Fruit fly (Drosophila melanogaster) whole organism, adult: ENCODE results near the gene Nup153.

Experiments used
- CG11617 ChIP-seq: fragments of 200-800 bp; sonication (Bioruptor generic); optimal IDR thresholded peaks from 2 replicates; lab custom pipeline; 2017; ENCODE audit warnings: mild to moderate bottlenecking, missing biosample characterization, missing genetic modification reagents, missing genetic modification characterization
- CG12768 ChIP-seq: fragments of 200-800 bp; sonication (Bioruptor generic); optimal IDR thresholded peaks from 2 replicates; lab custom pipeline; 2017; ENCODE audit warnings: missing biosample characterization, missing genetic modification characterization, mild to moderate bottlenecking, moderate library complexity, missing genetic modification reagents
- CG14711 ChIP-seq: fragments of 200-800 bp; sonication (Bioruptor generic); optimal IDR thresholded peaks from 2 replicates; lab custom pipeline; 2018; ENCODE audit warnings: missing biosample characterization, mild to moderate bottlenecking, missing genetic modification characterization, moderate library complexity
- CG1620 ChIP-seq: fragments of 200-800 bp; sonication (Bioruptor generic); optimal IDR thresholded peaks from 2 replicates; lab custom pipeline; 2016; ENCODE audit warnings: missing biosample characterization, missing genetic modification characterization
- CG33017 ChIP-seq: fragments of 200-800 bp; sonication (Bioruptor generic); optimal IDR thresholded peaks from 2 replicates; lab custom pipeline; 2018; ENCODE audit warnings: missing biosample characterization, mild to moderate bottlenecking, missing genetic modification characterization, moderate library complexity
- CG5204 ChIP-seq: fragments of 200-800 bp; sonication (Bioruptor generic); optimal IDR thresholded peaks from 2 replicates; lab custom pipeline; 2016; ENCODE audit warnings: missing biosample characterization, missing genetic modification characterization
- CG7045 ChIP-seq: fragments of 200-800 bp; sonication (Bioruptor generic); optimal IDR thresholded peaks from 2 replicates; lab custom pipeline; 2017; ENCODE audit warnings: missing biosample characterization, mild to moderate bottlenecking, missing genetic modification characterization
- CG7101 ChIP-seq: fragments of 200-800 bp; sonication (Bioruptor generic); optimal IDR thresholded peaks from 2 replicates; lab custom pipeline; 2018; ENCODE audit warnings: missing biosample characterization, mild to moderate bottlenecking, missing genetic modification characterization, moderate library complexity
- Clk ChIP-seq: fragments of 200-800 bp; sonication (Bioruptor generic); optimal IDR thresholded peaks from 2 replicates; lab custom pipeline; 2017; ENCODE audit warnings: missing biosample characterization, missing genetic modification characterization
- Crg-1 ChIP-seq: fragments of 200-800 bp; sonication (Bioruptor generic); optimal IDR thresholded peaks from 2 replicates; lab custom pipeline; 2016; ENCODE audit warnings: missing biosample characterization, missing genetic modification characterization
- Hr96 ChIP-seq: fragments of 200-800 bp; sonication (Bioruptor generic); optimal IDR thresholded peaks from 2 replicates; lab custom pipeline; 2016; ENCODE audit warnings: missing biosample characterization, missing genetic modification characterization
- Mnt ChIP-seq: fragments of 200-800 bp; sonication (Bioruptor generic); optimal IDR thresholded peaks from 2 replicates; lab custom pipeline; 2016; ENCODE audit warnings: missing biosample characterization, mild to moderate bottlenecking, missing genetic modification characterization
- bab1 ChIP-seq: fragments of 200-800 bp; sonication (Bioruptor generic); optimal IDR thresholded peaks from 3 replicates; lab custom pipeline; 2019; ENCODE audit warnings: missing biosample characterization, mild to moderate bottlenecking, missing genetic modification characterization, moderate library complexity
- cic ChIP-seq: fragments of 200-800 bp; sonication (Bioruptor generic); optimal IDR thresholded peaks from 2 replicates; lab custom pipeline; 2017; ENCODE audit warnings: missing biosample characterization, mild to moderate bottlenecking, missing genetic modification characterization, moderate library complexity
- cnc ChIP-seq, 2 experiments: fragments of >200 bp; optimal IDR thresholded peaks; 2 replicates each; lab custom pipeline; 2017
- kay ChIP-seq: fragments of 200-800 bp; sonication (Bioruptor generic); peaks from one replicate; lab custom pipeline; 2016; ENCODE audit warnings: missing biosample characterization, missing genetic modification characterization, borderline replicate concordance
- ovo ChIP-seq: fragments of 200-800 bp; sonication (Bioruptor generic); optimal IDR thresholded peaks from 2 replicates; lab custom pipeline; 2016; ENCODE audit warnings: missing biosample characterization, missing genetic modification characterization
- pad ChIP-seq: fragments of 200-800 bp; sonication (Bioruptor generic); optimal IDR thresholded peaks from 3 replicates; lab custom pipeline; 2017; ENCODE audit warnings: missing biosample characterization, missing genetic modification characterization, mild to moderate bottlenecking, moderate library complexity, missing genetic modification reagents
- tj ChIP-seq: fragments of 200-800 bp; sonication (Bioruptor generic); optimal IDR thresholded peaks from 3 replicates; lab custom pipeline; 2017; ENCODE audit warnings: missing biosample characterization, mild to moderate bottlenecking, missing genetic modification characterization, moderate library complexity
- toe ChIP-seq: fragments of 200-800 bp; sonication (Bioruptor generic); optimal IDR thresholded peaks from 2 replicates; lab custom pipeline; 2016; ENCODE audit warnings: missing biosample characterization, missing genetic modification characterization

Nup153 gene

DNA sequence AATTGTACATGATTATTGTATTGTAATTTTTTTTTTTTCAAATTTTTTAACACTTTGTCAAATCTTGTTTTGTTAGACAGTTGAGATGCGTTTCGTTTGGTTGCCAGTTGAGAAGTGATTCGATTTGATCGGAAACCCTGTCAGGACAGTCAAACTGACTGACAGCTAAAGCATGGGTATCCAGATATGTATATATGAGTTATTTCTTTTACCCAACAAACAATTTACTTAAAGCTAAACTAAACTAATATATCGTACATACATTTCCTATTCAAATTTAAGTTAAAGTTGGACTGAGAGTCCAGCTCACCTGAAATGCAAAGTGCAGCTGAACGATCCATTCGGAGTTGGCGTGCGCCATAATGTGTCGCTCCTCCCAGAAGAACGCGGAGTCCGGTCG lies 33.1 kb downstream of the Nup153 start, which contains the start of gene CG9777:
Gene CG9777 (minus strand): TSS at position 101 of the 400 bp plus-strand sequence.
- TF ChIP-seq cnc (optimal IDR thresholded peaks at IDR 0.05; lab: Kevin White, UChicago) (no peak), Crg-1 (GFP tag; lab: Kevin White, UChicago) (no peak), CG1620 (no peak), CG12768 (GFP tag; lab: Kevin White, UChicago) (no peak), Mnt (GFP tag; lab: Kevin White, UChicago) (no peak)

DNA sequence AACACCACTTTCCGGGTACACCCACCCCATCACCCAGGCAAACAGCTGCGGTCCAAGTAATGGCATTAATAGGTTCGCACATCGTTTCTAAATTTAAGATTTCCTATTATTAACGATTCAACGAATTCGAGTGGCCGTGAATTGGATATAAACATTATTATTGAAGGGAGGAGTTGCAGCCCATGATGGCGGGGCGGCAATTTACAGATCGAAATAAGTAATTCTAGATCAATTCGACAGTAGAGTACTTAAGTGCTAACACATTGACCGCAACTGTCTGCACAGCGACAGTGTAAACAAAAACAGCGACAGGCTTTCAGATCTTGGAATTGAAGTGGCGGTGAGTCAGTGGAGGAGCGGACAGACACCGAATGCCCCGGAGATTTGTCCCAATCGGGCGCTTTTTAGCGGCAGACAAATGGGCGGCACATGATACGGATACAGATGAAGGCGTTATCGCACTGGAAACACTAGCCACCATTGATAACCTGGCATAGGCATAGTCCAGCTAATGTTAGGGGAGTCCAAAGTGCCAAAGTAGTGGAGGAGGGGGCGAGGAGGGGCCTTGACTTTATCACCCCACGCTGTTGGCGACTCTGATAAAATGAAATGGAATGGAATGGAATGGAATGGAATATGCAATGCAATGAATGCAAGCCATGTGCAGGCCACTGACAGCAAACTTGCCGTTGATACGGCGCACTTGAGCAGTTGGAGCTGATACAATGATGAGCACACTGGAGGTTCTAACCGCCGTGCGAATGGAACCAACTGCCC lies 34.3 kb downstream of the Nup153 start:
- TF ChIP-seq ovo (no peak), CG12768 (GFP tag; lab: Kevin White, UChicago) (peak; percentile 96), Hr96 (GFP tag; lab: Kevin White, UChicago) (peak; percentile 29), CG11617 (GFP tag; lab: Kevin White, UChicago) (peak; percentile 11), CG33017 (tag; lab: Kevin White, UChicago) (peak; percentile 1), CG7045 (GFP tag; lab: Kevin White, UChicago) (peak; percentile 6), cnc (optimal IDR thresholded peaks at IDR 0.05; lab: Kevin White, UChicago) (no peak), cic (GFP tag; lab: Kevin White, UChicago) (peak; percentile 78), kay (GFP tag; lab: Kevin White, UChicago) (no peak), Mnt (GFP tag; lab: Kevin White, UChicago) (peak; percentile 97), CG5204 (GFP tag; lab: Kevin White, UChicago) (peak; percentile 22), CG1620 (no peak), bab1 (GFP tag; lab: Kevin White, UChicago) (no peak), Clk (GFP tag; lab: Kevin White, UChicago) (no peak), toe (peak; percentile 8), tj (GFP tag; lab: Kevin White, UChicago) (peak; percentile 39), CG7101 (tag; lab: Kevin White, UChicago) (no peak), pad (peak; percentile 10), CG14711 (no peak), Crg-1 (GFP tag; lab: Kevin White, UChicago) (no peak)

DNA sequence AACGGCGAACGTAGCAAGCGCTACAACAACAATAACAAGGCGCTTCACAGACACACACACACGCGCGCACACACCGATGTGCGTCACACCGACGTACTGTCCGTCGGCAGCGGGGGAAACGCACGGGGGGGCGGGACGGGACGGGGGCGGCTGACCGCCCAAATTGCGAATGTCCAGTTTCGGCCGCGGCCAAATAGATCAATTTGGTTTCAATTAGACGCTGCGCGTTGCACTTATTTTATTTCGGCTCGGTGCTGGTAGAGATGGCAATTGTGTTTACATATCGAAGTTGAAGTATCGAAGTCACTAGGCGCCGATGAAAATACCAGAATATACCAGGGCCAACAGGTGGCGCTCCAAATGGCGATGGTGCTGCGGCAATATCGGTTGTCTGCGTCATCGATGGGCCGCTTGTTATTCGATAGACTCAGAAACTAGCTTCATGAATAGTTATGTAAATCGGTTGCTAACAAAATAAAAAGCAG lies 38.1 kb downstream of the Nup153 start, which contains the start of gene Rok:
Gene Rok (minus strand): TSS at position 309 of the 485 bp plus-strand sequence.
- TF ChIP-seq cic (GFP tag; lab: Kevin White, UChicago) (peak; percentile 30), Crg-1 (GFP tag; lab: Kevin White, UChicago) (no peak), tj (GFP tag; lab: Kevin White, UChicago) (peak; percentile 41)

DNA sequence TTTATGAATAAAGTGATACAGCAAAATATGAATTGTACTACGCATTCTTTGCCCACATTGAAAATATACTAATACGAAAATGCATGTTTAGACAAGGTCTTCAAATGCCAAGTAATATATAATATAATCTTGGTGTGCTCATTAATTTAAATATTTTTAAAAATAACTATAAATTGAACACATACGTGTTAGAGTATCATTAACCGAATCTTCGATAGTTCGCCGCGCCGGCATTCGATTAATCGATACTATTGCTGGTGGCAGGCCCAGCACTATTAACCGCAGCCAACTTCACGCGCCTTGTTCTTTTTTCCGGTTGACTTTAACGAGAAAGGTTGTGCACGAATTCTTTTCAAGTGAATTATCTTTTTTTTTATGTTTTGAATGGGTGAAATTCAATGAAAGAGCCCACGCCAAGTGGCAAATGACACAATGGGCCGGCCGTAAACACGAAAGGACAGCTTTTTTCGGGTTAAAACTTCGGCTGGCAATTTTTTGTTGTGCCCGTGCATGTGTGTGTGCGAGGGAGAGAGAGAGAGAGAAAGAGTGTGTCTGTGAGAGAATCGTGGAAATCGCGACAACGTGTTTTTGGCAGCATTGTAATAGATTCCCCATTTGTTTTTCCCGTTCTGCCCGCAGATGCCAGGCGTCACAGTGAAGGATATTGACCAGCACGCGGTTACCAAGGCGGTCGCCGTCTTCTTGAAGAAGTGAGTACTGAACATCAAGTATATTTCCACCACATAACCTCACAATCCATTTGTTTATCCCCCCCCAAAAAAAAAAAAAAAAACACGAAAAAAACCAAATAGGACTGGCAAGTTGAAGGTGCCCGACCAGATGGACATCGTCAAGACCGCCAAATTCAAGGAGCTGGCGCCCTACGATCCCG lies 38.8 kb downstream of the Nup153 start, which contains the start of gene RpS19a:
Gene RpS19a (plus strand): TSS at position 301 of the 892 bp plus-strand sequence.
- TF ChIP-seq CG33017 (tag; lab: Kevin White, UChicago) (peak; percentile 59), CG7101 (tag; lab: Kevin White, UChicago) (peak; percentile 94), bab1 (GFP tag; lab: Kevin White, UChicago) (peak; percentile 92), CG12768 (GFP tag; lab: Kevin White, UChicago) (peak; percentile 77), toe (peak; percentile 54), Clk (GFP tag; lab: Kevin White, UChicago) (peak; percentile 9), cnc (optimal IDR thresholded peaks at IDR 0.05; lab: Kevin White, UChicago) (no peak), pad (peak; percentile 82), CG7045 (GFP tag; lab: Kevin White, UChicago) (peak; percentile 58), tj (GFP tag; lab: Kevin White, UChicago) (peak; percentile 67), CG14711 (peak; percentile 70), CG1620 (peak; percentile 90), CG11617 (GFP tag; lab: Kevin White, UChicago) (peak; percentile 94), Crg-1 (GFP tag; lab: Kevin White, UChicago) (peak; percentile 88), cic (GFP tag; lab: Kevin White, UChicago) (no peak), CG5204 (GFP tag; lab: Kevin White, UChicago) (peak; percentile 65), Hr96 (GFP tag; lab: Kevin White, UChicago) (peak; percentile 89), kay (GFP tag; lab: Kevin White, UChicago) (no peak), ovo (peak; percentile 88), Mnt (GFP tag; lab: Kevin White, UChicago) (peak; percentile 93)

DNA sequence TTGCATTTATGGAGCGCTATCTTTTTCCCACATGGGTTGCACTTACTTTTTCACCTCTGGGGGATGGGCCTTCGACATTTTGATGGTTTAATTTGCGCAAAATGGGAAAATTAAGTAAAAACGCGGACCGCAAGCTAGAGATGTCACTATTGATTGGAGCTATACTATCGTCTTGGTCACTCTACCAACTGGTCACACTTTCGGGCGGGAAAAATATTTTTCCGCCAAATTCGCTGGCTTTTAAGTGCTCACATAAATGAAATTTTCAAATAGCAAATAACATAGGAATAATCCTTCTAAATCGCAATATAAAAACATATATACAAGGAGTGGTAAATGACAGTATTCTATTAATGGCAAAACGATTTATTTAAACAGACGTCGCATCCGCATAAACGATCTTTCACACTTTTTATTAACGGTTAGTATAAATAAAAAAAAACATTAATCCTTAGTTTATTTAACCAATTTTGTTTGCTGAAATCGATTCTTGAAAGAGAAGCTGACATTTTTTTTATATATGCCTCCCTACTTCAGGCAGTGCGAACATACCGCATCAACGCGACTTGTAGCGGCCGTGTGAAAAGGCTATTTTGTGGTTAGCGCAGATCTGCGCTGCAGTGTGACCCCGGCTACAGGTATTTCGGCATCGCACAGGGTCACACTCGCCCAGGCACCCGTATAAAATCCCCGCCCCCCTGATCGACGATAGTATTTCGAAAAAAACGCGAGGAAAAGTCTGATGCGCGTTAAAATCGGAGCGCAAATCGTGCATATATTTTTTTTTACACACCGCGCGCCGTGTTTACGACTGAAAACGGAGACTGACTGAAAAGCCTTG lies 41.4 kb downstream of the Nup153 start, which contains the start of the genes SNRPG and mthl1:
Gene SNRPG (minus strand): TSS at position 160 of the 841 bp plus-strand sequence.
Gene mthl1 (plus strand): TSS at position 709 of the 841 bp plus-strand sequence.
- peak; percentile 58 for TF ChIP-seq bab1 (GFP tag; lab: Kevin White, UChicago)
- TF ChIP-seq CG12768 (GFP tag; lab: Kevin White, UChicago), result peak; percentile 73
- TF ChIP-seq pad, result peak; percentile 64
- peak; percentile 81 for TF ChIP-seq CG5204 (GFP tag; lab: Kevin White, UChicago)
- TF ChIP-seq Crg-1 (GFP tag; lab: Kevin White, UChicago), result peak; percentile 40
- no peak for TF ChIP-seq cnc (optimal IDR thresholded peaks at IDR 0.05; lab: Kevin White, UChicago)
- peak; percentile 73 for TF ChIP-seq CG7101 (tag; lab: Kevin White, UChicago)
- TF ChIP-seq Mnt (GFP tag; lab: Kevin White, UChicago), result peak; percentile 71
- peak; percentile 52 for TF ChIP-seq Clk (GFP tag; lab: Kevin White, UChicago)
- peak; percentile 36 for TF ChIP-seq ovo
- TF ChIP-seq kay (GFP tag; lab: Kevin White, UChicago), result no peak
- peak; percentile 63 for TF ChIP-seq CG11617 (GFP tag; lab: Kevin White, UChicago)
- TF ChIP-seq CG33017 (tag; lab: Kevin White, UChicago), result no peak
- peak; percentile 77 for TF ChIP-seq CG1620
- TF ChIP-seq Hr96 (GFP tag; lab: Kevin White, UChicago), result no peak
- TF ChIP-seq CG14711, result peak; percentile 63
- TF ChIP-seq cic (GFP tag; lab: Kevin White, UChicago), result no peak
- TF ChIP-seq CG7045 (GFP tag; lab: Kevin White, UChicago), result peak; percentile 54
- no peak for TF ChIP-seq tj (GFP tag; lab: Kevin White, UChicago)
- peak; percentile 63 for TF ChIP-seq toe
